Worm (Caenorhabditis elegans): ENCODE results near the gene F49F1.12.

Gene F49F1.12

ce11 chrIV:4121055-4121454 is 21.8 kb downstream of the F49F1.12 start:
- no peak for TF ChIP-seq F13C5.2 (tag; optimal IDR thresholded peaks at IDR 0.05)
- TF ChIP-seq pes-1 (GFP tag; IDR thresholded peaks at IDR 0.05), result no peak
- TF ChIP-seq hnd-1 (tag; optimal IDR thresholded peaks at IDR 0.05), result no peak
- no peak for TF ChIP-seq flt-1 (GFP tag; IDR thresholded peaks at IDR 0.05)
- TF ChIP-seq aly-1 (tag; optimal IDR thresholded peaks at IDR 0.05), result no peak
- no peak for TF ChIP-seq tbx-37 (GFP tag; conservative IDR thresholded peaks at IDR 0.05)
- TF ChIP-seq hmg-4 (GFP tag; optimal IDR thresholded peaks at IDR 0.05), result no peak
- TF ChIP-seq ceh-36 (tag; optimal IDR thresholded peaks at IDR 0.05), result no peak
- no peak for TF ChIP-seq ceh-13 (GFP tag; optimal IDR thresholded peaks at IDR 0.05)
- no peak for TF ChIP-seq ama-1 (optimal IDR thresholded peaks at IDR 0.05)
- TF ChIP-seq ets-7 (tag; optimal IDR thresholded peaks at IDR 0.05), result no peak
- no peak for TF ChIP-seq tbx-11 (GFP tag; IDR thresholded peaks at IDR 0.05)
- no peak for TF ChIP-seq scrt-1 (GFP tag; IDR thresholded peaks at IDR 0.05)
- TF ChIP-seq B0310.2 (tag; optimal IDR thresholded peaks at IDR 0.05), result no peak
- TF ChIP-seq tra-4 (tag; optimal IDR thresholded peaks at IDR 0.05), result no peak

DNA sequence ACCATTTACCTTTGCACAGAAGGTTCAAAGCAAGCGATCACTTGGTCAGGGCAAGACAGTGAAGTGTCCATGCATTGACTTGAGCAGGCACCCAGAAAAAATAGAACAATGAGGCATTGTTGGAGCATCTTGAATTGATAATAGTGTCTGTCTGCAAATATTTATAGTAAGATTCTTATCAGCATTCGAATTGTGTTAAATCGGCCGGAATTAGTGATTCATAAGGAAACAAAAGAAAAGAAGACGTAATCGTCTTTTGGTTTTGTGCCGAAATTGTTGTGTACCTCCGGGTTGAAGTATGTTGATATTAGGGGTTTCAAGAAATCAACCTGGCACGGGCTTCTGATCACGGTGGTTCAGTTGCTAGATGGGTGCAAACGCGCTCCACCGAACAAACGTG is 22.6 kb downstream of the F49F1.12 start, which contains the start of gene F49F1.5:
TSS of gene F49F1.5 (minus strand) at position 153 of the 400 bp plus-strand sequence.
- no peak for TF ChIP-seq aly-1 (tag; optimal IDR thresholded peaks at IDR 0.05)
- no peak for TF ChIP-seq ceh-13 (GFP tag; optimal IDR thresholded peaks at IDR 0.05)
- no peak for TF ChIP-seq hmbx-1 (tag; optimal IDR thresholded peaks at IDR 0.05)
- no peak for TF ChIP-seq ets-7 (tag; optimal IDR thresholded peaks at IDR 0.05)
- no peak for TF ChIP-seq sea-1 (GFP tag; conservative IDR thresholded peaks at IDR 0.05)

- TF ChIP-seq hnd-1 (tag; optimal IDR thresholded peaks at IDR 0.05), result no peak
- no peak for TF ChIP-seq pes-1 (GFP tag; IDR thresholded peaks at IDR 0.05)
- no peak for TF ChIP-seq B0310.2 (tag; optimal IDR thresholded peaks at IDR 0.05)
- TF ChIP-seq hmbx-1 (tag; optimal IDR thresholded peaks at IDR 0.05), result no peak
- TF ChIP-seq ceh-36 (tag; optimal IDR thresholded peaks at IDR 0.05), result no peak
- no peak for TF ChIP-seq tbx-11 (GFP tag; IDR thresholded peaks at IDR 0.05)
These were observed 25.5 kb downstream of the F49F1.12 start, which contains the start of gene drd-50 for ce11 chrIV:4117432-4117831. TSS of gene drd-50 (plus strand) at chrIV:4117732.

ce11 chrIV:4115634-4116033 is 27.3 kb downstream of the F49F1.12 start, which contains the start of the genes F49F1.4 and F49F1.2:
TSS of gene F49F1.4 (minus strand) at chrIV:4115734.
TSS of gene F49F1.2 (plus strand) at chrIV:4115943.
- TF ChIP-seq ama-1 (optimal IDR thresholded peaks at IDR 0.05) (no peak), sea-1 (GFP tag; conservative IDR thresholded peaks at IDR 0.05) (no peak), F13C5.2 (tag; optimal IDR thresholded peaks at IDR 0.05) (no peak), ets-7 (tag; optimal IDR thresholded peaks at IDR 0.05) (no peak), hmbx-1 (tag; optimal IDR thresholded peaks at IDR 0.05) (no peak), B0310.2 (tag; optimal IDR thresholded peaks at IDR 0.05) (no peak), aly-1 (tag; optimal IDR thresholded peaks at IDR 0.05) (no peak), ceh-13 (GFP tag; optimal IDR thresholded peaks at IDR 0.05) (no peak), scrt-1 (GFP tag; IDR thresholded peaks at IDR 0.05) (no peak), ceh-36 (tag; optimal IDR thresholded peaks at IDR 0.05) (no peak), pes-1 (GFP tag; IDR thresholded peaks at IDR 0.05) (no peak), flt-1 (GFP tag; IDR thresholded peaks at IDR 0.05) (no peak), tra-4 (tag; optimal IDR thresholded peaks at IDR 0.05) (no peak)

DNA sequence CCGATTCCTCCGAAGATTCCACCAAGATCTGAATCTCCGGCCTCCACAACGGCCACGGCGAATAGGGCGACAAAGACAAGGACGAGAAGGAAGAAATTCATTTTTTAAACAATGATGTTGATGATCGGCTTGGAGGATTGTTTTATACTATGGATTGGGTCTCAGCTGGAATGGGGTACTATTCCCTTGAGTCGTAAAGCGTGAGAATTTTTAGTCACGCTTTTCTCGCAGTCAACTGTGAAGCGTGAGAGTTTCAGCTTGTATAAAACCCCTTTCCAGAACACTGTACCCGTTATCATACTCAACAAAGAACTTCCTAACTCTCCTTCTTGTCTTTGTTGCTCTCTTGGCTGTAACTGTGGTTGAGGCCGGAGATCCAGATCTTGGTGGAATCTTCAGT is 28.4 kb downstream of the F49F1.12 start, which contains the start of gene F49F1.15:
TSS of gene F49F1.15 (minus strand) at position 101 of the 400 bp plus-strand sequence.
- TF ChIP-seq flt-1 (GFP tag; IDR thresholded peaks at IDR 0.05) (no peak), sea-1 (GFP tag; conservative IDR thresholded peaks at IDR 0.05) (no peak), ceh-13 (GFP tag; optimal IDR thresholded peaks at IDR 0.05) (no peak), tbx-11 (GFP tag; IDR thresholded peaks at IDR 0.05) (no peak), F13C5.2 (tag; optimal IDR thresholded peaks at IDR 0.05) (no peak), scrt-1 (GFP tag; IDR thresholded peaks at IDR 0.05) (no peak), tra-4 (tag; optimal IDR thresholded peaks at IDR 0.05) (no peak), aly-1 (tag; optimal IDR thresholded peaks at IDR 0.05) (no peak), hmg-4 (GFP tag; optimal IDR thresholded peaks at IDR 0.05) (no peak), pes-1 (GFP tag; IDR thresholded peaks at IDR 0.05) (no peak), ceh-36 (tag; optimal IDR thresholded peaks at IDR 0.05) (no peak), B0310.2 (tag; optimal IDR thresholded peaks at IDR 0.05) (no peak), ets-7 (tag; optimal IDR thresholded peaks at IDR 0.05) (no peak)

DNA sequence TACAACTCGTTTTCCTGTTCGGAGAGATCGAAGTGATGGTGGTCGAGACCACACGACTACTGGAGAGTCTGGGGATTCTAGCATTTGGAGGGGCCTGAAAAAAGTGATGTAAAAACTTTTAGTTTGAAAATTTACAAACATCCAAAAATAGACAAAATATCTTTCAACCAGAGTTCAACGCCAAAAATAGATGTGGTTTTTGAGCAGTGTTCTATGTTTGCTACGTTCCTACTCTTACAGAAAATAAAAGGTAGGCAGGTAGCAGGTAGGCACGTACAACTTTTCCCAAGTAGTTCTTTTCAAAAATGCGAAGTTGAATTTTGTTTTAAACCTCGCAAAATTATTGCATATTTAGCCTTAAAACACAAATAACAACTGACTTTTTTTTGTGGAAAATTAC is 30.5 kb downstream of the F49F1.12 start, which contains the start of gene F49F1.14:
TSS of gene F49F1.14 (minus strand) at position 101 of the 400 bp plus-strand sequence.
- no peak for TF ChIP-seq tra-4 (tag; optimal IDR thresholded peaks at IDR 0.05)
- no peak for TF ChIP-seq flt-1 (GFP tag; IDR thresholded peaks at IDR 0.05)
- TF ChIP-seq scrt-1 (GFP tag; IDR thresholded peaks at IDR 0.05), result no peak
- TF ChIP-seq pes-1 (GFP tag; IDR thresholded peaks at IDR 0.05), result no peak
- no peak for TF ChIP-seq B0310.2 (tag; optimal IDR thresholded peaks at IDR 0.05)
- no peak for TF ChIP-seq hmbx-1 (tag; optimal IDR thresholded peaks at IDR 0.05)
- TF ChIP-seq tbx-11 (GFP tag; IDR thresholded peaks at IDR 0.05), result no peak
- TF ChIP-seq aly-1 (tag; optimal IDR thresholded peaks at IDR 0.05), result no peak
- TF ChIP-seq ceh-36 (tag; optimal IDR thresholded peaks at IDR 0.05), result no peak
- TF ChIP-seq ceh-13 (GFP tag; optimal IDR thresholded peaks at IDR 0.05), result no peak
- no peak for TF ChIP-seq hmg-4 (GFP tag; optimal IDR thresholded peaks at IDR 0.05)
- TF ChIP-seq ama-1 (optimal IDR thresholded peaks at IDR 0.05), result no peak
- TF ChIP-seq F13C5.2 (tag; optimal IDR thresholded peaks at IDR 0.05), result no peak
- TF ChIP-seq sea-1 (GFP tag; conservative IDR thresholded peaks at IDR 0.05), result no peak

ce11 chrIV:4108767-4109166 is 34.1 kb downstream of the F49F1.12 start, which contains the start of gene C35B1.7:
TSS of gene C35B1.7 (plus strand) at chrIV:4109067.
- no peak for TF ChIP-seq ama-1 (optimal IDR thresholded peaks at IDR 0.05)

- no peak for TF ChIP-seq hnd-1 (tag; optimal IDR thresholded peaks at IDR 0.05)
- TF ChIP-seq F13C5.2 (tag; optimal IDR thresholded peaks at IDR 0.05), result no peak
- TF ChIP-seq ama-1 (optimal IDR thresholded peaks at IDR 0.05), result no peak
- TF ChIP-seq sea-1 (GFP tag; conservative IDR thresholded peaks at IDR 0.05), result no peak
- no peak for TF ChIP-seq aly-1 (tag; optimal IDR thresholded peaks at IDR 0.05)
- no peak for TF ChIP-seq ceh-36 (tag; optimal IDR thresholded peaks at IDR 0.05)
- no peak for TF ChIP-seq pes-1 (GFP tag; IDR thresholded peaks at IDR 0.05)
- no peak for TF ChIP-seq hmbx-1 (tag; optimal IDR thresholded peaks at IDR 0.05)
- no peak for TF ChIP-seq scrt-1 (GFP tag; IDR thresholded peaks at IDR 0.05)
- TF ChIP-seq B0310.2 (tag; optimal IDR thresholded peaks at IDR 0.05), result no peak
- TF ChIP-seq hmg-4 (GFP tag; optimal IDR thresholded peaks at IDR 0.05), result no peak
- no peak for TF ChIP-seq ets-7 (tag; optimal IDR thresholded peaks at IDR 0.05)
- no peak for TF ChIP-seq tbx-11 (GFP tag; IDR thresholded peaks at IDR 0.05)
- no peak for TF ChIP-seq ceh-13 (GFP tag; optimal IDR thresholded peaks at IDR 0.05)
- TF ChIP-seq tra-4 (tag; optimal IDR thresholded peaks at IDR 0.05), result no peak
These were observed 40.2 kb downstream of the F49F1.12 start, which contains the start of gene ubc-1 for ce11 chrIV:4102720-4103119. TSS of gene ubc-1 (plus strand) at chrIV:4103020.
